Worm (Caenorhabditis elegans) whole organism, L4 larva: ENCODE measurements around the gene grl-17.

Source experiments
- ama-1 ChIP-seq: fragments of 150-350 bp; optimal IDR thresholded peaks from 2 replicates; lab custom pipeline; 2014; ENCODE audit warnings: inconsistent platforms, mixed read lengths
- fos-1 ChIP-seq: fragments of 150-350 bp; optimal IDR thresholded peaks from 2 replicates; lab custom pipeline; 2014; ENCODE audit warnings: missing biosample characterization, missing genetic modification characterization
- mes-2 ChIP-seq: sonication (generic microtip); optimal IDR thresholded peaks from 2 replicates; lab custom pipeline; 2016; ENCODE audit warnings: missing genotype, mild to moderate bottlenecking, missing genetic modification characterization, missing compliant biosample characterization; ENCODE audit not compliant: poor library complexity, severe bottlenecking
- nhr-77 ChIP-seq: fragments of 150-350 bp; optimal IDR thresholded peaks from 2 replicates; lab custom pipeline; 2014; ENCODE audit warnings: missing biosample characterization, missing genetic modification characterization
- pha-4 ChIP-seq, 2 experiments: fragments of 150-350 bp in 1 of 2; fragments of 200-800 bp in 1 of 2; sonication (Bioruptor generic) in 1 of 2; IDR thresholded peaks in 1 of 2; optimal IDR thresholded peaks in 1 of 2; 2 replicates each; pipeline versions ENCODE4 v1.3.6 to Lab custom; 2014 to 2022; ENCODE audit warnings: missing genetic modification characterization in 2 of 2, missing genetic modification reagents in 2 of 2, missing biosample characterization in 1 of 2, missing compliant biosample characterization in 1 of 2
- saeg-2 ChIP-seq: fragments of 200-800 bp; sonication (Bioruptor generic); IDR thresholded peaks from 2 replicates; pipeline ENCODE4 v1.3.6; 2022; ENCODE audit warnings: missing genetic modification reagents, missing genetic modification characterization, missing compliant biosample characterization
- skn-1 ChIP-seq: fragments of 150-350 bp; optimal IDR thresholded peaks from 2 replicates; lab custom pipeline; 2014; ENCODE audit warnings: missing biosample characterization, missing genetic modification characterization
- unc-62 ChIP-seq, 3 experiments: fragments of 150-350 bp in 1 of 3; sonication (generic microtip); optimal IDR thresholded peaks in 2 of 3; peaks in 1 of 3; 1 replicate in 1 of 3; 2 replicates in 2 of 3; lab custom pipeline; 2014 to 2017; ENCODE audit warnings: missing biosample characterization in 3 of 3, missing genetic modification characterization in 3 of 3, missing genetic modification reagents in 3 of 3, missing genotype in 1 of 3
- vab-7 ChIP-seq: fragments of 200-800 bp; sonication (Bioruptor generic); IDR thresholded peaks from 2 replicates; pipeline ENCODE4 v1.3.6; 2022; ENCODE audit warnings: missing genetic modification reagents, missing genetic modification characterization, missing compliant biosample characterization

- no peak for TF ChIP-seq skn-1 (tag; lab: Kevin White, UChicago)
- TF ChIP-seq fos-1, result no peak
- TF ChIP-seq mes-2, result no peak
- TF ChIP-seq unc-62 (GFP tag; optimal IDR thresholded peaks at IDR 0.05 in 1 of 2; lab: Kevin White, UChicago), result no peak
- no peak for TF ChIP-seq unc-62 (tag; optimal IDR thresholded peaks at IDR 0.05; lab: Kevin White, UChicago)
- no peak for TF ChIP-seq pha-4 (GFP tag; IDR thresholded peaks at IDR 0.05; lab: Robert Waterston, UW)
- TF ChIP-seq pha-4 (tag; optimal IDR thresholded peaks at IDR 0.05; lab: Kevin White, UChicago), result no peak
- TF ChIP-seq ama-1, result no peak
- TF ChIP-seq vab-7, result no peak
- TF ChIP-seq saeg-2 (GFP tag; lab: Robert Waterston, UW), result no peak
- TF ChIP-seq nhr-77 (tag; lab: Kevin White, UChicago), result no peak
Observed at ce11 chrV:13587902-13588301, 24.2 kb upstream of the grl-17 start, which contains the start of gene F53F4.17.
